Fruit fly (Drosophila melanogaster): ENCODE results near the gene CG42537.

CG42537 gene

dm6 chr3R:6380129-6380528 lies 2.5 kb downstream of the CG42537 start, which contains the start of the genes CG1024 and TfIIFalpha (continued):
- TF ChIP-seq pzg (GFP tag; optimal IDR thresholded peaks at IDR 0.05) (peak; percentile 52), CG31441 (GFP tag; IDR thresholded peaks at IDR 0.05) (peak; percentile 73), CG9215 (GFP tag; IDR thresholded peaks at IDR 0.05) (no peak), CG12391 (tag; optimal IDR thresholded peaks at IDR 0.05) (peak; percentile 36), lbe (GFP tag; optimal IDR thresholded peaks at IDR 0.05) (peak; percentile 19), zen (tag; optimal IDR thresholded peaks at IDR 0.05) (no peak), Sry-β (GFP tag; optimal IDR thresholded peaks at IDR 0.05) (peak; percentile 3), Doc3 (GFP tag; IDR thresholded peaks at IDR 0.05; ENCODE audit: partially characterized antibody) (peak; percentile 92), CoRest (tag; optimal IDR thresholded peaks at IDR 0.05) (peak; percentile 24), mirr (GFP tag; optimal IDR thresholded peaks at IDR 0.05) (no peak), CG14710 (tag; optimal IDR thresholded peaks at IDR 0.05) (peak; percentile 53), Nf-YC (tag; optimal IDR thresholded peaks at IDR 0.05) (peak; percentile 38), Adf1 (GFP tag; IDR thresholded peaks at IDR 0.05) (0 out of 2 replicates have a peak, but pooled peaks have one; percentile 8), tna (GFP tag; IDR thresholded peaks at IDR 0.05; ENCODE audit: partially characterized antibody) (peak; percentile 89), Bgb (GFP tag; IDR thresholded peaks at IDR 0.05; ENCODE audit: partially characterized antibody) (peak; percentile 79), Aef1 (GFP tag; IDR thresholded peaks at IDR 0.05) (no peak), cad (GFP tag; optimal IDR thresholded peaks at IDR 0.05) (no peak), tup (GFP tag; optimal IDR thresholded peaks at IDR 0.05) (no peak), HmgZ (tag; optimal IDR thresholded peaks at IDR 0.05) (peak; percentile 44), YL-1 (GFP tag; optimal IDR thresholded peaks at IDR 0.05) (peak; percentile 44), CG10979 (tag; optimal IDR thresholded peaks at IDR 0.05) (peak; percentile 4), CG34224 (GFP tag; IDR thresholded peaks at IDR 0.05; ENCODE audit: partially characterized antibody) (peak; percentile 96), row (GFP tag; IDR thresholded peaks at IDR 0.05) (peak; percentile 72), cwo (GFP tag; optimal IDR thresholded peaks at IDR 0.05) (no peak), CG10267 (tag; optimal IDR thresholded peaks at IDR 0.05) (peak; percentile 29), MESR4 (GFP tag; optimal IDR thresholded peaks at IDR 0.05) (peak; percentile 8), CG30403 (GFP tag; optimal IDR thresholded peaks at IDR 0.05) (peak; percentile 26), vnd (GFP tag; IDR thresholded peaks at IDR 0.05; ENCODE audit: partially characterized antibody) (peak; percentile 84), CG12155 (GFP tag; optimal IDR thresholded peaks at IDR 0.05) (peak; percentile 32), CG2120 (GFP tag; optimal IDR thresholded peaks at IDR 0.05) (peak; percentile 24), CG17186 (GFP tag; optimal IDR thresholded peaks at IDR 0.05) (peak; percentile 25), CG30431 (GFP tag; optimal IDR thresholded peaks at IDR 0.05) (no peak), br (optimal IDR thresholded peaks at IDR 0.05) (no peak), Rfx (GFP tag; IDR thresholded peaks at IDR 0.05) (no peak), MBD-R2 (GFP tag; IDR thresholded peaks at IDR 0.05) (peak; percentile 73), Dll (GFP tag; IDR thresholded peaks at IDR 0.05; ENCODE audit: partially characterized antibody) (peak; percentile 95), CG17829 (tag; optimal IDR thresholded peaks at IDR 0.05) (peak; percentile 41), zen2 (GFP tag; IDR thresholded peaks at IDR 0.05; ENCODE audit: partially characterized antibody) (peak; percentile 90), trem (tag; optimal IDR thresholded peaks at IDR 0.05) (peak; percentile 70), CG8924 (tag; optimal IDR thresholded peaks at IDR 0.05) (no peak), Sry-δ (GFP tag; optimal IDR thresholded peaks at IDR 0.05) (peak; percentile 86), CG30020 (tag; optimal IDR thresholded peaks at IDR 0.05) (peak; percentile 43), Fer1 (GFP tag; optimal IDR thresholded peaks at IDR 0.05) (peak; percentile 20), Spps (tag; optimal IDR thresholded peaks at IDR 0.05) (no peak), CG14965 (GFP tag; optimal IDR thresholded peaks at IDR 0.05; ENCODE audit: borderline replicate concordance) (no peak), h (optimal IDR thresholded peaks at IDR 0.05) (no peak), CG8944 (GFP tag; optimal IDR thresholded peaks at IDR 0.05) (no peak), ato (GFP tag; IDR thresholded peaks at IDR 0.05; ENCODE audit: partially characterized antibody) (peak; percentile 88), CG12659 (GFP tag; optimal IDR thresholded peaks at IDR 0.05) (peak; percentile 61), knrl (GFP tag; IDR thresholded peaks at IDR 0.05; ENCODE audit: partially characterized antibody) (peak; percentile 81)

Measured in whole organism, embryonic.